Fruit fly (Drosophila melanogaster) Kc167 (cell line): ENCODE data around the gene CG31055.

Experiments
- Myc ChIP-seq: fragments of >200 bp; optimal IDR thresholded peaks from 2 replicates; lab custom pipeline; 2017; ENCODE audit warnings: missing external identifiers
- Sin3A ChIP-seq: fragments of >200 bp; optimal IDR thresholded peaks from 2 replicates; lab custom pipeline; 2018; ENCODE audit warnings: missing external identifiers
- h ChIP-seq: fragments of >200 bp; optimal IDR thresholded peaks from 3 replicates; lab custom pipeline; 2018; ENCODE audit warnings: missing external identifiers
- insv ChIP-seq: fragments of >200 bp; optimal IDR thresholded peaks from 3 replicates; lab custom pipeline; 2018; ENCODE audit warnings: missing external identifiers
- psq ChIP-seq: fragments of >200 bp; optimal IDR thresholded peaks from 2 replicates; lab custom pipeline; 2017; ENCODE audit warnings: missing external identifiers
- ttk ChIP-seq: sonication (Bioruptor generic); optimal IDR thresholded peaks from 2 replicates; lab custom pipeline; 2017; ENCODE audit warnings: missing external identifiers

- TF ChIP-seq psq (lab: Kevin White, UChicago) = no peak
- TF ChIP-seq Myc = no peak
- no peak for TF ChIP-seq insv (lab: Kevin White, UChicago)
- TF ChIP-seq h = no peak
- no peak for TF ChIP-seq ttk (lab: Kevin White, UChicago)
- TF ChIP-seq Sin3A (lab: Kevin White, UChicago) = no peak
Observed at dm6 chr3R:27692645-27693307, 4.8 kb upstream of the CG31055 start.
